Worm (Caenorhabditis elegans) whole organism, midembryonic: ENCODE results near the gene C01G10.4.

Experiments used
- T22C8.4 ChIP-seq: fragments of 200-800 bp; sonication (Bioruptor generic); IDR thresholded peaks from 2 replicates; pipeline ENCODE4 v1.3.6; 2022; ENCODE audit warnings: missing genetic modification characterization, missing compliant biosample characterization
- cog-1 ChIP-seq: sonication (generic microtip); optimal IDR thresholded peaks from 2 replicates; lab custom pipeline; 2016; ENCODE audit warnings: missing genetic modification characterization, missing compliant biosample characterization
- flt-1 ChIP-seq: fragments of 200-800 bp; sonication (Bioruptor generic); IDR thresholded peaks from 2 replicates; pipeline ENCODE4 v1.3.6; 2022; ENCODE audit warnings: missing genetic modification characterization, missing compliant biosample characterization
- klf-2 ChIP-seq: fragments of 200-800 bp; sonication (Bioruptor generic); conservative IDR thresholded peaks from 2 replicates; pipeline ENCODE4 v1.3.6; 2022; ENCODE audit warnings: missing genetic modification reagents, missing genetic modification characterization, missing compliant biosample characterization
- med-1 ChIP-seq: sonication (generic microtip); optimal IDR thresholded peaks from 2 replicates; lab custom pipeline; 2017; ENCODE audit warnings: missing genetic modification characterization, mild to moderate bottlenecking, missing compliant biosample characterization, antibody characterized with exemption, missing genetic modification reagents; ENCODE audit not compliant: insufficient read depth
- ref-1 ChIP-seq: fragments of 200-800 bp; sonication (Bioruptor generic); conservative IDR thresholded peaks from 2 replicates; pipeline ENCODE4 v1.3.6; 2022; ENCODE audit warnings: missing genetic modification reagents, missing genetic modification characterization, missing compliant biosample characterization
- tab-1 ChIP-seq: fragments of 200-800 bp; sonication (Bioruptor generic); IDR thresholded peaks from 2 replicates; pipeline ENCODE4 v1.3.6; 2022; ENCODE audit warnings: missing genetic modification characterization, missing compliant biosample characterization
- ztf-23 ChIP-seq: fragments of 200-800 bp; sonication (Bioruptor generic); IDR thresholded peaks from 2 replicates; pipeline ENCODE4 v1.3.6; 2022; ENCODE audit warnings: missing genetic modification reagents, missing genetic modification characterization, missing compliant biosample characterization
- ztf-29 ChIP-seq: fragments of 200-800 bp; sonication (Bioruptor generic); IDR thresholded peaks from 2 replicates; pipeline ENCODE4 v1.3.6; 2022; ENCODE audit warnings: missing genetic modification reagents, missing genetic modification characterization, missing compliant biosample characterization

- TF ChIP-seq ref-1 (GFP tag; lab: Robert Waterston, UW) (no peak), ztf-29 (GFP tag; lab: Robert Waterston, UW) (no peak), klf-2 (GFP tag; lab: Robert Waterston, UW) (no peak), med-1 (no peak), flt-1 (GFP tag; lab: Robert Waterston, UW) (no peak), ztf-23 (GFP tag; lab: Robert Waterston, UW) (0 out of 2 replicates have a peak, but pooled peaks have one; percentile 37), tab-1 (no peak), cog-1 (tag; lab: Kevin White, UChicago) (peak; percentile 1), T22C8.4 (GFP tag; lab: Robert Waterston, UW) (no peak)
Measured at ce11 chrV:15136772-15137171, 47.2 kb downstream of the C01G10.4 start, which contains the start of gene aipl-1.
